Fruit fly (Drosophila melanogaster) Kc167 (cell line): Measurements from ENCODE around the gene Dhps.

ENCODE experiments used
- insv ChIP-seq: fragments of >200 bp; optimal IDR thresholded peaks from 3 replicates; lab custom pipeline; 2018; ENCODE audit warnings: missing external identifiers
- psq ChIP-seq: fragments of >200 bp; optimal IDR thresholded peaks from 2 replicates; lab custom pipeline; 2017; ENCODE audit warnings: missing external identifiers
- ttk ChIP-seq: sonication (Bioruptor generic); optimal IDR thresholded peaks from 2 replicates; lab custom pipeline; 2017; ENCODE audit warnings: missing external identifiers

DNA sequence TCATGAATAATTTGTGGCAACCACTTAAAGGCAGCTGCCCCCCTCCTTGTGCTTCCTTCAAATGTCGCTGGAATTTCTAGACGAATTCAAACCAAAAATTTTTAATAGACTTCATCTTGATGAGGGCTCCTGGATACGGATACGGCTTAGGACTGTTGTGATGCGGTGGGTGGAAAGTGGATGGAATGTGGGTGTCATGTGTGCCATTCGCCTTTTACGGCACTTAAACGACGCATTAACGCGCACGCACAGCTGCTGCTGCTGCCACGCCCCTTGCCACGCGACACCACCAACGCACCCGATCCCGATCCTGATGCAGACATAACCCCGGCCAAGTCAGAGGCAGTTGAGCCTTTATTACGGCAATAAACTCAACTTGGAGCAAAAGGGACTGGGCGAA, 21.7 kb downstream of the Dhps start:
- TF ChIP-seq insv (lab: Kevin White, UChicago) (no peak), psq (no peak), ttk (no peak)
